Worm (Caenorhabditis elegans) whole organism, L1 larva: ENCODE results near the gene F31F6.1.

ENCODE experiments used
- ama-1 ChIP-seq: fragments of 150-350 bp; optimal IDR thresholded peaks from 2 replicates; lab custom pipeline; 2014
- ces-1 ChIP-seq: fragments of 150-350 bp; optimal IDR thresholded peaks from 2 replicates; lab custom pipeline; 2014; ENCODE audit warnings: missing biosample characterization, missing genetic modification reagents, missing genetic modification characterization
- efl-1 ChIP-seq, 4 experiments: fragments of 150-350 bp; optimal IDR thresholded peaks in 3 of 4; peaks in 1 of 4; 1 replicate in 1 of 4; 2 replicates in 3 of 4; lab custom pipeline; 2014; ENCODE audit warnings: missing biosample characterization in 2 of 4, missing genetic modification characterization in 2 of 4, missing genetic modification reagents in 2 of 4
- fkh-10 ChIP-seq: sonication (generic microtip); optimal IDR thresholded peaks from 2 replicates; lab custom pipeline; 2017; ENCODE audit warnings: missing biosample characterization, missing genetic modification reagents, missing genetic modification characterization
- jun-1 ChIP-seq: fragments of 150-350 bp; optimal IDR thresholded peaks from 2 replicates; lab custom pipeline; 2014; ENCODE audit warnings: missing biosample characterization, missing genetic modification reagents, missing genetic modification characterization
- mab-9 ChIP-seq: fragments of 200-800 bp; sonication (Bioruptor generic); IDR thresholded peaks from 2 replicates; pipeline ENCODE4 v1.3.6; 2022; ENCODE audit warnings: missing genetic modification reagents, missing genetic modification characterization, missing compliant biosample characterization
- nhr-237 ChIP-seq: fragments of 150-350 bp; optimal IDR thresholded peaks from 2 replicates; lab custom pipeline; 2014; ENCODE audit warnings: missing biosample characterization, missing genetic modification characterization
- nhr-76 ChIP-seq: sonication (generic microtip); optimal IDR thresholded peaks from 2 replicates; lab custom pipeline; 2017; ENCODE audit warnings: missing biosample characterization, missing genetic modification characterization
- snpc-4 ChIP-seq: fragments of 150-350 bp; optimal IDR thresholded peaks from 2 replicates; lab custom pipeline; 2014; ENCODE audit warnings: missing biosample characterization, missing genetic modification characterization
- sox-4 ChIP-seq: sonication (generic microtip); optimal IDR thresholded peaks from 2 replicates; lab custom pipeline; 2016; ENCODE audit warnings: missing genetic modification characterization, missing compliant biosample characterization
- swsn-7 ChIP-seq: sonication (generic microtip); optimal IDR thresholded peaks from 2 replicates; lab custom pipeline; 2016; ENCODE audit warnings: missing genetic modification characterization, missing compliant biosample characterization
- ztf-11 ChIP-seq, 2 experiments: sonication (generic microtip); optimal IDR thresholded peaks; 2 replicates each; lab custom pipeline; 2016 to 2017; ENCODE audit warnings: missing genetic modification characterization in 2 of 2, missing biosample characterization in 1 of 2, missing compliant biosample characterization in 1 of 2

DNA sequence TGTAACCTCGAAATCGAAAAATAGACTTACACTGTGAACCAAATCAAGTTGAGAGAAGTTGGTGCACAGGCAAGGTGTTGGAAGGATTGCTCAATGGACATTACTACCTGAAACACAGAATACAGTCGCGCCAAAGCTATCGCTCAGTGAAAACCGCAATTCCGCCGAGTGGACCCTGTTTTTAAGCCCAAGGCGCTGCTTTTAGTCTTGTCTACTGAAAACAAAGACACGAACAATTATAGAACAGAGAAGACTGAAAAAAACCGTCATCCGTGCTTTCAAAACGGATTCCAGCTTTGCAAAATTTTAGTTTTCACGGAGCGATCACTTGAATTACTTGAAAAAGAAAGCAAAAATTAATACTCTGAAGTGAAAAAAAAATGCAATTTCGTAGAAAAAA, at the start of gene F31F6.1:
- no peak for TF ChIP-seq sox-4
- TF ChIP-seq mab-9, result no peak
- TF ChIP-seq ztf-11 (tag; optimal IDR thresholded peaks at IDR 0.05; lab: Kevin White, UChicago), result no peak
- no peak for TF ChIP-seq ama-1 (lab: Kevin White, UChicago)
- TF ChIP-seq nhr-76, result no peak
- no peak for TF ChIP-seq swsn-7 (tag; lab: Kevin White, UChicago)
- no peak for TF ChIP-seq efl-1 (optimal IDR thresholded peaks at IDR 0.05; lab: Kevin White, UChicago)
- no peak for TF ChIP-seq efl-1 (GFP tag; optimal IDR thresholded peaks at IDR 0.05 in 1 of 2; lab: Kevin White, UChicago)
- TF ChIP-seq fkh-10 (GFP tag; lab: Kevin White, UChicago), result no peak
- TF ChIP-seq ces-1, result no peak
- no peak for TF ChIP-seq snpc-4
- TF ChIP-seq jun-1, result no peak
- TF ChIP-seq nhr-237 (tag; lab: Kevin White, UChicago), result no peak
